Worm (Caenorhabditis elegans) whole organism, L3 larva: Measurements from ENCODE around the gene sdz-36.

Experiments
- ZK546.5 ChIP-seq: sonication (generic microtip); optimal IDR thresholded peaks from 2 replicates; lab custom pipeline; 2017; ENCODE audit warnings: missing biosample characterization, missing genetic modification characterization
- ceh-9 ChIP-seq: sonication (generic microtip); optimal IDR thresholded peaks from 2 replicates; lab custom pipeline; 2018; ENCODE audit warnings: missing biosample characterization, missing genetic modification characterization
- egl-27 ChIP-seq: sonication (generic microtip); optimal IDR thresholded peaks from 4 replicates; lab custom pipeline; 2017; ENCODE audit warnings: missing biosample characterization, missing genetic modification reagents, missing genetic modification characterization
- elt-3 ChIP-seq, 3 experiments: fragments of 150-350 bp in 1 of 3; sonication (generic microtip) in 2 of 3; optimal IDR thresholded peaks; 2 replicates in 2 of 3; 4 replicates in 1 of 3; lab custom pipeline; 2014 to 2017; ENCODE audit warnings: missing biosample characterization in 3 of 3, missing genetic modification characterization in 3 of 3
- hmg-11 ChIP-seq: sonication (generic microtip); optimal IDR thresholded peaks from 2 replicates; lab custom pipeline; 2016; ENCODE audit warnings: missing genetic modification characterization, missing compliant biosample characterization
- nhr-23 ChIP-seq: fragments of 150-350 bp; optimal IDR thresholded peaks from 2 replicates; lab custom pipeline; 2014; ENCODE audit warnings: missing biosample characterization, missing genetic modification reagents, missing genetic modification characterization
- nhr-237 ChIP-seq: fragments of 150-350 bp; optimal IDR thresholded peaks from 2 replicates; lab custom pipeline; 2014; ENCODE audit warnings: missing biosample characterization, missing genetic modification characterization
- nhr-77 ChIP-seq: fragments of 150-350 bp; optimal IDR thresholded peaks from 2 replicates; lab custom pipeline; 2014; ENCODE audit warnings: missing biosample characterization, missing genetic modification characterization
- snpc-4 ChIP-seq: fragments of 150-350 bp; optimal IDR thresholded peaks from 2 replicates; lab custom pipeline; 2014; ENCODE audit warnings: missing biosample characterization, missing genetic modification characterization

DNA sequence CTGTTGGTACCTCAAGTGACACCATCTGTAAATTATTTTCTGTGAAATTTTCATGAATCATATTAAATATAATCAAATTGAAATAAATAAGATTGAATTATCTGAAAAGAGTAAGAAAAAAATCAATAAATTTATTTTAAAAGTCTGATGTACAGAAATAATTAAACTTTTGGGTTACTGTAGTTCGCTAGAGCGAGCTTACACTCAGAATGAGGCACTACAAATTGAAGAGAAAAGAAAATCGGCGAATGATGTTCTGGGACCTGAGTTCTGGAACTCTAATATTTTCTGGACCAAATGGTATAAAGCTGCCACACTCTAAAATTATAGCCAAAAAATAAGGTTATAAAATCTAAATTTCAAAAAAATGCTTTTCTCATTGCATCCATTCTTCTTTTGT lies 43.2 kb downstream of the sdz-36 start:
- TF ChIP-seq ceh-9 (tag; lab: Kevin White, UChicago), result no peak
- no peak for TF ChIP-seq ZK546.5
- TF ChIP-seq nhr-237, result no peak
- TF ChIP-seq nhr-77 (tag; lab: Kevin White, UChicago), result no peak
- TF ChIP-seq hmg-11, result no peak
- TF ChIP-seq egl-27 (tag; lab: Kevin White, UChicago), result no peak
- no peak for TF ChIP-seq snpc-4
- no peak for TF ChIP-seq elt-3 (tag; optimal IDR thresholded peaks at IDR 0.05; lab: Kevin White, UChicago)
- no peak for TF ChIP-seq nhr-23 (tag; lab: Kevin White, UChicago)
